Worm (Caenorhabditis elegans): ENCODE data around the gene C55B6.1.

The C55B6.1 gene

DNA sequence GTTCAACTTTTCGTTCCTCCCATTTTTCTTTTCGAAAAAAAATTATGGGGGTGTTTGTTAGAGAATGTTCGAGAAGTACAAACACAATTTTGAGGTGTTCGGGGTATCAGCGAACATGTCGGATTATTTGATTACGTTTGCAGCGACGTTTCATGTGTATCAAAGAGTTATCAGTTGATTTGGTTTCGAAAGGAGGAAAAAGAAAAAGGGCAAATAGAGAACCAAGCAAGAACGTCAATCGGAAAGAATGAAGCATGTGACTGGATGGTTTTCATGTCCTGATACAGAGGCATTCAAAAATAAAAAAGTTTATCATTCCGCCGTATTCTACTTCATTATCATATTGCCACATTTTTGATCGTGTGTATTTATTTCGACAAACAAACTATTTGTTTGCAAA, 44.6 kb downstream of the C55B6.1 start (continued):
- TF ChIP-seq T20F7.1 (GFP tag; optimal IDR thresholded peaks at IDR 0.05), result peak; percentile 48
- no peak for TF ChIP-seq daf-8 (GFP tag; IDR thresholded peaks at IDR 0.05)
- TF ChIP-seq fos-1 (tag; optimal IDR thresholded peaks at IDR 0.05), result no peak
- no peak for TF ChIP-seq zip-2 (tag; optimal IDR thresholded peaks at IDR 0.05)
- no peak for TF ChIP-seq snpc-1.2 (GFP tag; IDR thresholded peaks at IDR 0.05)
- TF ChIP-seq hmg-1.1 (GFP tag; IDR thresholded peaks at IDR 0.05), result 0 out of 2 replicates have a peak, but pooled peaks have one; percentile 17
- TF ChIP-seq nhr-237 (tag; optimal IDR thresholded peaks at IDR 0.05), result no peak
- TF ChIP-seq pqm-1 (tag; optimal IDR thresholded peaks at IDR 0.05), result peak; percentile 93
- no peak for TF ChIP-seq ces-1 (GFP tag; optimal IDR thresholded peaks at IDR 0.05)
- TF ChIP-seq ama-1 (optimal IDR thresholded peaks at IDR 0.05), result no peak
- peak; percentile 85 for TF ChIP-seq lin-1 (GFP tag; IDR thresholded peaks at IDR 0.05)
- TF ChIP-seq lin-38 (GFP tag; IDR thresholded peaks at IDR 0.05), result no peak
- TF ChIP-seq nhr-41 (GFP tag; IDR thresholded peaks at IDR 0.05), result no peak
- peak; percentile 44 for TF ChIP-seq mes-2 (tag; optimal IDR thresholded peaks at IDR 0.05; ENCODE audit: poor library complexity, severe bottlenecking)
- TF ChIP-seq ztf-7 (tag; optimal IDR thresholded peaks at IDR 0.05), result no peak
- TF ChIP-seq dmd-8 (GFP tag; IDR thresholded peaks at IDR 0.05), result no peak
- no peak for TF ChIP-seq rbr-2 (tag; optimal IDR thresholded peaks at IDR 0.05)
- TF ChIP-seq attf-4 (tag; optimal IDR thresholded peaks at IDR 0.05), result no peak
- peak; percentile 86 for TF ChIP-seq tra-1 (GFP tag; IDR thresholded peaks at IDR 0.05)
- no peak for TF ChIP-seq ztf-11 (tag; optimal IDR thresholded peaks at IDR 0.05)
- TF ChIP-seq R02D3.7 (tag; optimal IDR thresholded peaks at IDR 0.05), result no peak
- TF ChIP-seq madf-5 (GFP tag; IDR thresholded peaks at IDR 0.05), result no peak
- TF ChIP-seq skn-1 (tag; optimal IDR thresholded peaks at IDR 0.05), result no peak
- TF ChIP-seq dve-1 (tag; optimal IDR thresholded peaks at IDR 0.05; ENCODE audit: insufficient read depth), result peak; percentile 92
- TF ChIP-seq Y5F2A.4 (GFP tag; optimal IDR thresholded peaks at IDR 0.05), result no peak
- TF ChIP-seq daf-19 (GFP tag; conservative IDR thresholded peaks at IDR 0.05), result no peak
- TF ChIP-seq spr-3 (GFP tag; optimal IDR thresholded peaks at IDR 0.05), result no peak
- peak; percentile 76 for TF ChIP-seq hlh-30 (tag; optimal IDR thresholded peaks at IDR 0.05; ENCODE audit: insufficient read depth)
- no peak for TF ChIP-seq daf-12 (tag; optimal IDR thresholded peaks at IDR 0.05)
- TF ChIP-seq sdz-12 (GFP tag; optimal IDR thresholded peaks at IDR 0.05), result no peak
- TF ChIP-seq nhr-11 (tag; optimal IDR thresholded peaks at IDR 0.05), result no peak
- no peak for TF ChIP-seq F49E8.2 (tag; optimal IDR thresholded peaks at IDR 0.05; ENCODE audit: borderline replicate concordance)
- TF ChIP-seq mxl-3 (GFP tag; optimal IDR thresholded peaks at IDR 0.05), result peak; percentile 35
- TF ChIP-seq F44E2.7 (GFP tag; IDR thresholded peaks at IDR 0.05), result no peak

All from whole organism, L4 larva.